Fruit fly (Drosophila melanogaster): ENCODE data around the gene PolZ2.
A peak's percentile ranks its signal among the peaks of the same experiment; 100 is the strongest.

PolZ2 gene

DNA sequence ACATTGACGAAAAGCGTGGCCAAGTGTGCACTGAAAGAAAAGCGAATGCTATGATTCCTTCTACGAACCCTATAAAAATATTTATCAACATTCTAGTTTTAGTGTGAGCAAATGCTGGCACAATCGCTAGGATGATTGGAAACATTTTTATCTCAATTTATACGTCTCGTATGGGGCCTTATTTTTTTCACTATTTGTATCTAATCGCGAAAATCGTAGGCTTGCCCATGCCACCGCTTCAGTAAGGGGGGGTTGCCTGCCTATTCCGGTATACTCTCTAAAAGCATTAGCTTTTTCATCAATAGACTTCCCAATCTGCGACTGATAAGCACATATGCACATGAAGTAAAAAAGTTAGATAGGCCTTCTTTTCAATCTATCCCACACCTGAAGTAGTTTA, 23.1 kb upstream of the PolZ2 start (continued):
- TF ChIP-seq p53 (GFP tag; optimal IDR thresholded peaks at IDR 0.05) (peak; percentile 10), CG14441 (GFP tag; IDR thresholded peaks at IDR 0.05) (peak; percentile 92), CG2129 (GFP tag; IDR thresholded peaks at IDR 0.05; ENCODE audit: partially characterized antibody) (no peak), CG10959 (GFP tag; IDR thresholded peaks at IDR 0.05) (no peak), unpg (GFP tag; optimal IDR thresholded peaks at IDR 0.05) (peak; percentile 82), insv (GFP tag; optimal IDR thresholded peaks at IDR 0.05) (no peak), ttk (GFP tag; IDR thresholded peaks at IDR 0.05) (peak; percentile 84), Nf-YB (GFP tag; optimal IDR thresholded peaks at IDR 0.05) (peak; percentile 25), sob (GFP tag; IDR thresholded peaks at IDR 0.05) (peak; percentile 85), CG18599 (GFP tag; optimal IDR thresholded peaks at IDR 0.05) (peak; percentile 91), CG16815 (GFP tag; optimal IDR thresholded peaks at IDR 0.05) (peak; percentile 46), pnt (GFP tag; optimal IDR thresholded peaks at IDR 0.05) (peak; percentile 73), CG4617 (GFP tag; optimal IDR thresholded peaks at IDR 0.05; ENCODE audit: borderline replicate concordance) (no peak), CG4404 (GFP tag; IDR thresholded peaks at IDR 0.05) (peak; percentile 52), NC2β (GFP tag; optimal IDR thresholded peaks at IDR 0.05) (peak; percentile 63), gcm2 (GFP tag; optimal IDR thresholded peaks at IDR 0.05) (peak; percentile 67), da (GFP tag; optimal IDR thresholded peaks at IDR 0.05) (peak; percentile 12), sens (GFP tag) (peak; percentile 96), ato (GFP tag; IDR thresholded peaks at IDR 0.05; ENCODE audit: partially characterized antibody) (no peak), CG10321 (GFP tag; IDR thresholded peaks at IDR 0.05) (peak; percentile 41; the same call in 1 of the 2 replicates), gsb-n (tag; optimal IDR thresholded peaks at IDR 0.05) (no peak), CG14710 (tag; optimal IDR thresholded peaks at IDR 0.05) (peak; percentile 28), CG16779 (GFP tag; IDR thresholded peaks at IDR 0.05) (peak; percentile 71; the same call in 1 of the 2 replicates), Atf6 (GFP tag; IDR thresholded peaks at IDR 0.05) (peak; percentile 89), CG14014 (GFP tag; IDR thresholded peaks at IDR 0.05) (peak; percentile 89), Dll (GFP tag; IDR thresholded peaks at IDR 0.05; ENCODE audit: partially characterized antibody) (no peak), NfI (GFP tag; optimal IDR thresholded peaks at IDR 0.05) (peak; percentile 81), pum (GFP tag; optimal IDR thresholded peaks at IDR 0.05) (peak; percentile 75), CG17829 (tag; optimal IDR thresholded peaks at IDR 0.05) (peak; percentile 51), esg (GFP tag; conservative IDR thresholded peaks at IDR 0.05) (peak; percentile 82), twi (tag; optimal IDR thresholded peaks at IDR 0.05) (peak; percentile 21), eve (GFP tag; optimal IDR thresholded peaks at IDR 0.05) (no peak), CG3281 (GFP tag; optimal IDR thresholded peaks at IDR 0.05) (peak; percentile 75), CG8478 (optimal IDR thresholded peaks at IDR 0.05) (no peak), CG14965 (GFP tag; optimal IDR thresholded peaks at IDR 0.05; ENCODE audit: borderline replicate concordance) (peak; percentile 36), pho (GFP tag; optimal IDR thresholded peaks at IDR 0.05) (peak; percentile 79), CG11093 (GFP tag; IDR thresholded peaks at IDR 0.05) (peak; percentile 49; the same call in 1 of the 3 replicates), Asciz (GFP tag; optimal IDR thresholded peaks at IDR 0.05) (peak; percentile 78), chm (GFP tag; IDR thresholded peaks at IDR 0.05) (peak; percentile 73; the same call in 1 of the 2 replicates), slbo (GFP tag; IDR thresholded peaks at IDR 0.05) (peak; percentile 92), lab (GFP tag; optimal IDR thresholded peaks at IDR 0.05) (peak; percentile 93), sna (GFP tag; IDR thresholded peaks at IDR 0.05; ENCODE audit: partially characterized antibody) (no peak), MBD-R2 (GFP tag; IDR thresholded peaks at IDR 0.05) (peak; percentile 66), Bdp1 (GFP tag; optimal IDR thresholded peaks at IDR 0.05) (peak; percentile 69), CG10565 (GFP tag; optimal IDR thresholded peaks at IDR 0.05) (no peak), Lhr (GFP tag; optimal IDR thresholded peaks at IDR 0.05) (peak; percentile 30), Six4 (GFP tag; optimal IDR thresholded peaks at IDR 0.05) (peak; percentile 50), CG12071 (GFP tag; optimal IDR thresholded peaks at IDR 0.05) (peak; percentile 78), CG6254 (GFP tag; optimal IDR thresholded peaks at IDR 0.05) (peak; percentile 60), Rx (GFP tag; IDR thresholded peaks at IDR 0.05) (peak; percentile 77), CG10267 (tag; optimal IDR thresholded peaks at IDR 0.05) (peak; percentile 50)

Data from whole organism, embryonic.